Worm (Caenorhabditis elegans) whole organism, L3 larva: Measurements from ENCODE around the gene cyp-34A6.
A peak's percentile ranks its signal among the peaks of the same experiment; 100 is the strongest.

Source experiments
- ama-1 ChIP-seq: fragments of 150-350 bp; optimal IDR thresholded peaks from 2 replicates; lab custom pipeline; 2018
- ceh-16 ChIP-seq: sonication (generic microtip); optimal IDR thresholded peaks from 2 replicates; lab custom pipeline; 2017; ENCODE audit warnings: missing biosample characterization, missing genetic modification characterization
- ceh-28 ChIP-seq: fragments of 150-350 bp; optimal IDR thresholded peaks from 2 replicates; lab custom pipeline; 2014; ENCODE audit warnings: missing biosample characterization, missing genetic modification reagents, missing genetic modification characterization
- ceh-82 ChIP-seq: fragments of 150-350 bp; optimal IDR thresholded peaks from 2 replicates; lab custom pipeline; 2014; ENCODE audit warnings: missing biosample characterization, missing genetic modification characterization
- ceh-9 ChIP-seq: sonication (generic microtip); optimal IDR thresholded peaks from 2 replicates; lab custom pipeline; 2018; ENCODE audit warnings: missing biosample characterization, missing genetic modification characterization
- daf-12 ChIP-seq: fragments of 150-350 bp; optimal IDR thresholded peaks from 2 replicates; lab custom pipeline; 2014; ENCODE audit warnings: missing biosample characterization, missing genetic modification reagents, missing genetic modification characterization
- egl-27 ChIP-seq: sonication (generic microtip); optimal IDR thresholded peaks from 4 replicates; lab custom pipeline; 2017; ENCODE audit warnings: missing biosample characterization, missing genetic modification reagents, missing genetic modification characterization
- elt-1 ChIP-seq: fragments of 150-350 bp; optimal IDR thresholded peaks from 2 replicates; lab custom pipeline; 2014; ENCODE audit warnings: missing biosample characterization, missing genetic modification characterization
- elt-2 ChIP-seq: sonication (generic microtip); optimal IDR thresholded peaks from 2 replicates; lab custom pipeline; 2016; ENCODE audit warnings: missing genetic modification reagents, mild to moderate bottlenecking, missing genetic modification characterization, missing compliant biosample characterization
- elt-3 ChIP-seq, 3 experiments: fragments of 150-350 bp in 1 of 3; sonication (generic microtip) in 2 of 3; optimal IDR thresholded peaks; 2 replicates in 2 of 3; 4 replicates in 1 of 3; lab custom pipeline; 2014 to 2017; ENCODE audit warnings: missing biosample characterization in 3 of 3, missing genetic modification characterization in 3 of 3
- eor-1 ChIP-seq, 2 experiments: fragments of 150-350 bp; optimal IDR thresholded peaks; 2 replicates each; lab custom pipeline; 2014 to 2018; ENCODE audit warnings: missing biosample characterization in 2 of 2, missing genetic modification characterization in 2 of 2
- fkh-10 ChIP-seq: sonication (generic microtip); optimal IDR thresholded peaks from 2 replicates; lab custom pipeline; 2017; ENCODE audit warnings: missing biosample characterization, missing genetic modification reagents, missing genetic modification characterization
- fkh-2 ChIP-seq: fragments of 150-350 bp; optimal IDR thresholded peaks from 2 replicates; lab custom pipeline; 2014; ENCODE audit warnings: missing biosample characterization, missing genetic modification reagents, missing genetic modification characterization
- fos-1 ChIP-seq: fragments of 150-350 bp; optimal IDR thresholded peaks from 2 replicates; lab custom pipeline; 2014; ENCODE audit warnings: missing biosample characterization, missing genetic modification characterization
- hmg-11 ChIP-seq: sonication (generic microtip); optimal IDR thresholded peaks from 2 replicates; lab custom pipeline; 2016; ENCODE audit warnings: missing genetic modification characterization, missing compliant biosample characterization
- jun-1 ChIP-seq: fragments of 150-350 bp; optimal IDR thresholded peaks from 2 replicates; lab custom pipeline; 2014; ENCODE audit warnings: missing biosample characterization, missing genetic modification reagents, missing genetic modification characterization
- lin-15B ChIP-seq: fragments of 150-350 bp; optimal IDR thresholded peaks from 2 replicates; lab custom pipeline; 2014; ENCODE audit warnings: missing biosample characterization, missing genetic modification characterization
- lin-39 ChIP-seq: fragments of 150-350 bp; optimal IDR thresholded peaks from 2 replicates; lab custom pipeline; 2018; ENCODE audit warnings: missing biosample characterization, missing genetic modification reagents, missing genetic modification characterization
- lsy-12 ChIP-seq: sonication (generic microtip); optimal IDR thresholded peaks from 2 replicates; lab custom pipeline; 2016; ENCODE audit warnings: mild to moderate bottlenecking, missing genetic modification characterization, missing compliant biosample characterization
- mml-1 ChIP-seq: fragments of 150-350 bp; sonication (generic microtip); optimal IDR thresholded peaks from 3 replicates; lab custom pipeline; 2014; ENCODE audit warnings: missing biosample characterization, missing genetic modification characterization
- nfya-1 ChIP-seq: sonication (generic microtip); optimal IDR thresholded peaks from 2 replicates; lab custom pipeline; 2017; ENCODE audit warnings: missing genetic modification characterization, mild to moderate bottlenecking, missing compliant biosample characterization, antibody characterized with exemption, moderate library complexity; ENCODE audit not compliant: insufficient read depth
- nhr-11 ChIP-seq: fragments of 150-350 bp; optimal IDR thresholded peaks from 2 replicates; lab custom pipeline; 2014; ENCODE audit warnings: missing biosample characterization, missing genetic modification characterization
- nhr-12 ChIP-seq: fragments of 150-350 bp; optimal IDR thresholded peaks from 2 replicates; lab custom pipeline; 2014; ENCODE audit warnings: missing biosample characterization, missing genetic modification characterization
- nhr-23 ChIP-seq: fragments of 150-350 bp; optimal IDR thresholded peaks from 2 replicates; lab custom pipeline; 2014; ENCODE audit warnings: missing biosample characterization, missing genetic modification reagents, missing genetic modification characterization
- nhr-237 ChIP-seq: fragments of 150-350 bp; optimal IDR thresholded peaks from 2 replicates; lab custom pipeline; 2014; ENCODE audit warnings: missing biosample characterization, missing genetic modification characterization
- nhr-25 ChIP-seq: sonication (generic microtip); optimal IDR thresholded peaks from 2 replicates; lab custom pipeline; 2017; ENCODE audit warnings: missing biosample characterization, missing genetic modification characterization
- nhr-28 ChIP-seq: fragments of 150-350 bp; optimal IDR thresholded peaks from 2 replicates; lab custom pipeline; 2014; ENCODE audit warnings: missing biosample characterization, missing genetic modification characterization
- nhr-43 ChIP-seq: sonication (generic microtip); optimal IDR thresholded peaks from 2 replicates; lab custom pipeline; 2016; ENCODE audit warnings: mild to moderate bottlenecking, missing genetic modification characterization, missing compliant biosample characterization; ENCODE audit not compliant: poor library complexity, severe bottlenecking
- nhr-67 ChIP-seq: fragments of 150-350 bp; optimal IDR thresholded peaks from 2 replicates; lab custom pipeline; 2014; ENCODE audit warnings: missing biosample characterization, missing genetic modification characterization
- nhr-76 ChIP-seq: fragments of 150-350 bp; sonication (generic microtip); optimal IDR thresholded peaks from 5 replicates; lab custom pipeline; 2014; ENCODE audit warnings: missing biosample characterization, missing genetic modification characterization
- nhr-77 ChIP-seq: fragments of 150-350 bp; optimal IDR thresholded peaks from 2 replicates; lab custom pipeline; 2014; ENCODE audit warnings: missing biosample characterization, missing genetic modification characterization
- pha-4 ChIP-seq: fragments of 150-350 bp; optimal IDR thresholded peaks from 2 replicates; lab custom pipeline; 2014; ENCODE audit warnings: missing biosample characterization, missing genetic modification reagents, missing genetic modification characterization
- sea-2 ChIP-seq: fragments of 150-350 bp; sonication (generic microtip); optimal IDR thresholded peaks from 4 replicates; lab custom pipeline; 2014; ENCODE audit warnings: missing biosample characterization, missing genetic modification reagents, missing genetic modification characterization
- skn-1 ChIP-seq: fragments of 150-350 bp; optimal IDR thresholded peaks from 2 replicates; lab custom pipeline; 2014; ENCODE audit warnings: missing biosample characterization, missing genetic modification characterization
- snpc-4 ChIP-seq: fragments of 150-350 bp; optimal IDR thresholded peaks from 2 replicates; lab custom pipeline; 2014; ENCODE audit warnings: missing biosample characterization, missing genetic modification characterization
- unc-39 ChIP-seq: sonication (generic microtip); optimal IDR thresholded peaks from 4 replicates; lab custom pipeline; 2017; ENCODE audit warnings: missing biosample characterization, missing genetic modification characterization
- zag-1 ChIP-seq: fragments of 150-350 bp; optimal IDR thresholded peaks from 2 replicates; lab custom pipeline; 2014; ENCODE audit warnings: missing biosample characterization, missing genetic modification characterization
- ztf-4 ChIP-seq: fragments of 150-350 bp; optimal IDR thresholded peaks from 2 replicates; lab custom pipeline; 2014; ENCODE audit warnings: missing biosample characterization, missing genetic modification characterization

The cyp-34A6 gene

ce11 chrV:3994048-3994447 is 32.9 kb upstream of the cyp-34A6 start, which contains the start of gene K09D9.9:
TSS of gene K09D9.9 (minus strand) at chrV:3994148.
- no peak for TF ChIP-seq fkh-2 (tag; lab: Kevin White, UChicago)
- no peak for TF ChIP-seq nhr-28 (tag; lab: Kevin White, UChicago)
- no peak for TF ChIP-seq snpc-4 (tag; lab: Kevin White, UChicago)
- TF ChIP-seq lin-15B (tag; lab: Kevin White, UChicago), result no peak
- no peak for TF ChIP-seq lsy-12 (tag; lab: Kevin White, UChicago)
- TF ChIP-seq hmg-11 (tag; lab: Kevin White, UChicago), result no peak
- TF ChIP-seq nhr-25 (tag; lab: Kevin White, UChicago), result no peak
- no peak for TF ChIP-seq nhr-43 (tag; lab: Kevin White, UChicago)
- TF ChIP-seq elt-2 (tag; lab: Kevin White, UChicago), result no peak
- no peak for TF ChIP-seq ceh-9 (tag; lab: Kevin White, UChicago)
- no peak for TF ChIP-seq nhr-76
- TF ChIP-seq sea-2 (GFP tag; lab: Kevin White, UChicago), result no peak
- TF ChIP-seq pha-4 (tag; lab: Kevin White, UChicago), result no peak
- TF ChIP-seq ceh-16 (tag; lab: Kevin White, UChicago), result no peak
- no peak for TF ChIP-seq fos-1
- no peak for TF ChIP-seq ceh-28 (tag; lab: Kevin White, UChicago)

DNA sequence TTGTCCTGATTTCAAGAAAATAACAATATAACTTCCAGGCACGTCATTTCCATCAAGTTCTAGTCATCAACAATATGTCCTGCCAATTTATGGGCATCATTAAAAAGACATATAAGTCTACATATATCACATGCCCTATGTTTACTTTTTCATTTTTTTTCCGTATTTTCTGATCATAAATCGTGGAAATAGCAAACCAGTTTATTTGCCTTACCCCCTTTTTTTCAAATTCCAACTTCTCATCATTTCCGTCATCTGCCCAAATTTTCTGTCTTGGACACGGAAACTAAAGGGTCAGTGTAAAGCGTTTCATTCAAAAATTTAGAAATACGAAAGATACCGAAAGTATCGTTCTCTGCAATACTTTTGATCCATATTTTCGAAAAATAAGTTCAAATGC is 31.2 kb upstream of the cyp-34A6 start:
- TF ChIP-seq fkh-2 (tag; lab: Kevin White, UChicago) (no peak), fos-1 (no peak), nhr-67 (tag; lab: Kevin White, UChicago) (no peak), nhr-25 (tag; lab: Kevin White, UChicago) (no peak), egl-27 (tag; lab: Kevin White, UChicago) (no peak), nhr-76 (no peak), elt-3 (tag; optimal IDR thresholded peaks at IDR 0.05; lab: Kevin White, UChicago) (no peak), mml-1 (tag; lab: Kevin White, UChicago) (no peak), ztf-4 (tag; lab: Kevin White, UChicago) (no peak), nfya-1 (tag; lab: Kevin White, UChicago) (no peak), skn-1 (tag; lab: Kevin White, UChicago) (no peak), ceh-28 (tag; lab: Kevin White, UChicago) (no peak), nhr-11 (tag; lab: Kevin White, UChicago) (no peak), nhr-237 (tag; lab: Kevin White, UChicago) (no peak)

DNA sequence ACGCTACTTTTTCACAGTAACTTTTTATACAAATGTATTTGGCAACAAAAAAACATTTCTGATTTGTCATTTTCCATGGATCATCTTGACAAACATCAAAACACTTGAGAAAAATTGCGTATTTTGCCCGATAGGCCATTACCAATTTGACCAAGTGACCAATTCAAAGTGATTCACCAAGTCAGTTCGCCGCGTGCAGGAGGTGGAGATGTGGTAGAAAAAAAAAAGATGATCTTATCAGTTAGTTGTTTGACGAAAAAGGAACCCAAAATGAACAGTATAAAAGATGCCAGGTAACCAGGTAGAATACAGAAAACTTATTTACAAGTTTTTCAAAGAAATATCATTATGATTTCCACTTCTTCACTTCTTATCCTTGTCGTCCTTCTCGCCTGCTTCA is 27.9 kb upstream of the cyp-34A6 start, which contains the start of gene nlp-27:
Gene nlp-27 (plus strand): TSS at position 309 of the 400 bp plus-strand sequence.
- peak; percentile 23 for TF ChIP-seq nhr-23 (tag; lab: Kevin White, UChicago)
- TF ChIP-seq zag-1 (tag; lab: Kevin White, UChicago), result no peak

DNA sequence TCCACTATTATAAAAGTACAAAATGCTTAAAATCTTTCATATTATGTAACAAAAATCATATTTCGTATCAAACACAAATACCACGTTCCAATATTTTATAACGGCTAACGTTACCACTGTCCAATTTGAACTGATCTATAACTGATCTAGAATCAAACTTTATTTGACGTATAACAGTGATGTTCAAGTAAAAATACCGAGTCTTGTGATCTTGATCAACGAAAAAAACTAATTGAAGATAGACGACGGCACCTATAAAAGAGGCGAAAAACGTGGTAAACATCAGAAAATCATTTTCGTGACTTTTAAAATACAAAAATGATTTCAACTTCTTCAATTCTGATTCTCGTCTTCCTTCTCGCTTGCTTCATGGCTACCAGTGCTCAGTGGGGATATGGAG is 26.5 kb upstream of the cyp-34A6 start, which contains the start of gene nlp-28:
Gene nlp-28 (plus strand): TSS at position 285 of the 400 bp plus-strand sequence.
- no peak for TF ChIP-seq zag-1 (tag; lab: Kevin White, UChicago)
- TF ChIP-seq elt-3 (tag; optimal IDR thresholded peaks at IDR 0.05; lab: Kevin White, UChicago), result no peak
- TF ChIP-seq unc-39 (tag; lab: Kevin White, UChicago), result no peak
- no peak for TF ChIP-seq eor-1 (tag; optimal IDR thresholded peaks at IDR 0.05; lab: Kevin White, UChicago)
- TF ChIP-seq nhr-77 (tag; lab: Kevin White, UChicago), result no peak
- TF ChIP-seq nhr-23 (tag; lab: Kevin White, UChicago), result no peak
- no peak for TF ChIP-seq lin-39 (tag; lab: Kevin White, UChicago)
- no peak for TF ChIP-seq elt-1
- no peak for TF ChIP-seq nhr-12 (tag; lab: Kevin White, UChicago)
- TF ChIP-seq nhr-28 (tag; lab: Kevin White, UChicago), result no peak
- TF ChIP-seq nhr-76, result no peak
- no peak for TF ChIP-seq sea-2 (GFP tag; lab: Kevin White, UChicago)
- no peak for TF ChIP-seq ama-1 (lab: Kevin White, UChicago)

DNA sequence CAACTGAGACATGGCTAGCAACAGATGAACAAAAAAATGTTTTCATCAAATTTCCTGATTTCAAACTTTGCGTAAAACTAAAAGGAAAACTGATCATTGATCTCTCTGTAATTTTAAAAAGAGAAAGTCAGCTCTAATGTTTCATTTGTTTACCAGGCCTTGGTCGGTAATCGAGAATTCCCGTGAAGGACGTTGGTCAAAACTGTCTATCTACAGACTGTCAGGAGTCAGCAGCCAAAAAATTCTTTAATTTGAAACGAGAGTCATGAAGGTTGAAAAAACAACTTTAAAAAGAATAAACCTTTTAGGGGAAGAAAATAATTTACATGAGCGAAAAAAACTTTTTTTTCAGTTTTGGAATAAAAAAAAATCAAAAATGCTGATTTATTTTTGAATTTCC is 24.0 kb upstream of the cyp-34A6 start:
- TF ChIP-seq jun-1 (tag; lab: Kevin White, UChicago), result no peak
- no peak for TF ChIP-seq nhr-77 (tag; lab: Kevin White, UChicago)
- TF ChIP-seq elt-2 (tag; lab: Kevin White, UChicago), result no peak
- no peak for TF ChIP-seq ceh-82 (tag; lab: Kevin White, UChicago)
- TF ChIP-seq eor-1 (tag; optimal IDR thresholded peaks at IDR 0.05; lab: Kevin White, UChicago), result no peak
- no peak for TF ChIP-seq unc-39 (tag; lab: Kevin White, UChicago)
- TF ChIP-seq fos-1, result no peak
- TF ChIP-seq ceh-9 (tag; lab: Kevin White, UChicago), result no peak
- TF ChIP-seq ceh-16 (tag; lab: Kevin White, UChicago), result no peak
- no peak for TF ChIP-seq sea-2 (GFP tag; lab: Kevin White, UChicago)
- no peak for TF ChIP-seq skn-1 (tag; lab: Kevin White, UChicago)
- TF ChIP-seq nhr-237 (tag; lab: Kevin White, UChicago), result no peak
- no peak for TF ChIP-seq daf-12 (tag; lab: Kevin White, UChicago)
- no peak for TF ChIP-seq snpc-4 (tag; lab: Kevin White, UChicago)
- TF ChIP-seq fkh-10 (GFP tag; lab: Kevin White, UChicago), result no peak
- no peak for TF ChIP-seq nhr-25 (tag; lab: Kevin White, UChicago)
- no peak for TF ChIP-seq lsy-12 (tag; lab: Kevin White, UChicago)
- no peak for TF ChIP-seq nhr-67 (tag; lab: Kevin White, UChicago)
